Fruit fly (Drosophila melanogaster) whole organism, embryonic: ENCODE measurements around the gene CG9411.

Experiments
- Bdp1 ChIP-seq: fragments of 200-800 bp; sonication (Bioruptor generic); optimal IDR thresholded peaks from 3 replicates; lab custom pipeline; 2016; ENCODE audit warnings: missing biosample characterization, missing genetic modification characterization
- CG13424 ChIP-seq: fragments of 200-800 bp; sonication (Bioruptor generic); optimal IDR thresholded peaks from 2 replicates; lab custom pipeline; 2019; ENCODE audit warnings: missing biosample characterization, mild to moderate bottlenecking, missing genetic modification characterization, moderate library complexity
- CG1602 ChIP-seq: fragments of 200-800 bp; sonication (Bioruptor generic); optimal IDR thresholded peaks from 3 replicates; lab custom pipeline; 2016; ENCODE audit warnings: missing biosample characterization, missing genetic modification characterization
- CG1792 ChIP-seq: fragments of 200-800 bp; sonication (Bioruptor generic); optimal IDR thresholded peaks from 2 replicates; lab custom pipeline; 2016; ENCODE audit warnings: missing biosample characterization, missing genetic modification characterization
- CG18599 ChIP-seq: fragments of 200-800 bp; sonication (Bioruptor generic); optimal IDR thresholded peaks from 3 replicates; lab custom pipeline; 2017; ENCODE audit warnings: missing biosample characterization, missing genetic modification characterization, mild to moderate bottlenecking, moderate library complexity, missing genetic modification reagents
- CG2712 ChIP-seq: fragments of 200-800 bp; optimal IDR thresholded peaks from 3 replicates; lab custom pipeline; 2019; ENCODE audit warnings: missing biosample characterization, mild to moderate bottlenecking, missing genetic modification characterization, moderate library complexity
- CG2875 ChIP-seq: fragments of 200-800 bp; sonication (Bioruptor generic); optimal IDR thresholded peaks from 2 replicates; lab custom pipeline; 2017; ENCODE audit warnings: missing biosample characterization, mild to moderate bottlenecking, missing genetic modification characterization, missing genetic modification reagents
- CG30431 ChIP-seq: fragments of 200-800 bp; sonication (Bioruptor generic); optimal IDR thresholded peaks from 2 replicates; lab custom pipeline; 2017; ENCODE audit warnings: missing biosample characterization, missing genetic modification characterization
- CG31441 ChIP-seq: fragments of 200-800 bp; sonication (Bioruptor generic); IDR thresholded peaks from 2 replicates; pipeline ENCODE4 v1.3.6; 2022; ENCODE audit warnings: missing biosample characterization, missing genetic modification characterization
- CG32772 ChIP-seq: fragments of 200-800 bp; sonication (Bioruptor generic); IDR thresholded peaks from 2 replicates; pipeline ENCODE4 v1.3.6; 2022; ENCODE audit warnings: missing biosample characterization, missing genetic modification characterization
- CG3726 ChIP-seq: fragments of 200-800 bp; sonication (Bioruptor generic); IDR thresholded peaks from 3 replicates; pipeline ENCODE4, ENCODE4 v1.3.6; 2022; ENCODE audit warnings: missing biosample characterization, missing genetic modification characterization
- CG5245 ChIP-seq: fragments of 200-800 bp; sonication (Bioruptor generic); optimal IDR thresholded peaks from 3 replicates; lab custom pipeline; 2016; ENCODE audit warnings: missing biosample characterization, missing genetic modification characterization
- CG5953 ChIP-seq: fragments of 200-800 bp; sonication (Bioruptor generic); IDR thresholded peaks from 2 replicates; pipeline ENCODE4 v1.3.6; 2022; ENCODE audit warnings: missing biosample characterization, missing genetic modification characterization
- CG6254 ChIP-seq: fragments of 200-800 bp; sonication (Bioruptor generic); optimal IDR thresholded peaks from 3 replicates; lab custom pipeline; 2017; ENCODE audit warnings: mild to moderate bottlenecking, missing biosample characterization, missing genetic modification reagents, missing genetic modification characterization
- CG7556 ChIP-seq: fragments of 200-800 bp; sonication (Bioruptor generic); optimal IDR thresholded peaks from 2 replicates; lab custom pipeline; 2017; ENCODE audit warnings: missing biosample characterization, mild to moderate bottlenecking, missing genetic modification characterization
- CG7786 ChIP-seq: fragments of 200-800 bp; sonication (Bioruptor generic); optimal IDR thresholded peaks from 2 replicates; lab custom pipeline; 2016; ENCODE audit warnings: missing biosample characterization, missing genetic modification characterization
- D ChIP-seq, 2 experiments: fragments of 200-800 bp in 1 of 2; fragments of >200 bp in 1 of 2; sonication (Bioruptor generic) in 1 of 2; optimal IDR thresholded peaks; 2 replicates in 1 of 2; 3 replicates in 1 of 2; lab custom pipeline; 2017; ENCODE audit warnings: mild to moderate bottlenecking in 1 of 2, missing biosample characterization in 1 of 2, missing genetic modification characterization in 1 of 2, missing genetic modification reagents in 1 of 2
- Dref ChIP-seq: fragments of 200-800 bp; sonication (Bioruptor generic); IDR thresholded peaks from 2 replicates; pipeline ENCODE4 v1.3.6; 2022; ENCODE audit warnings: missing biosample characterization, missing genetic modification characterization
- E2f1 ChIP-seq: fragments of 200-800 bp; sonication (Bioruptor generic); IDR thresholded peaks from 2 replicates; pipeline ENCODE4 v1.3.6; 2022; ENCODE audit warnings: missing biosample characterization, missing genetic modification characterization
- Hr3 ChIP-seq: fragments of 200-800 bp; sonication (Bioruptor generic); optimal IDR thresholded peaks from 3 replicates; lab custom pipeline; 2016; ENCODE audit warnings: missing biosample characterization, missing genetic modification characterization
- Mrtf ChIP-seq: fragments of 200-800 bp; sonication (Bioruptor generic); IDR thresholded peaks from 3 replicates; pipeline ENCODE4 v1.3.6; 2022; ENCODE audit warnings: missing biosample characterization, missing genetic modification characterization
- Nf-YC ChIP-seq: fragments of 200-800 bp; optimal IDR thresholded peaks from 3 replicates; lab custom pipeline; 2019; ENCODE audit warnings: missing biosample characterization, mild to moderate bottlenecking, missing genetic modification characterization, moderate library complexity
- Six4 ChIP-seq: fragments of 200-800 bp; sonication (Bioruptor generic); optimal IDR thresholded peaks from 2 replicates; lab custom pipeline; 2016; ENCODE audit warnings: missing biosample characterization, missing genetic modification characterization
- Sox100B ChIP-seq: fragments of 200-800 bp; sonication (Bioruptor generic); optimal IDR thresholded peaks from 3 replicates; lab custom pipeline; 2018; ENCODE audit warnings: missing biosample characterization, mild to moderate bottlenecking, missing genetic modification characterization
- ash1 ChIP-seq: fragments of 200-800 bp; sonication (Bioruptor generic); optimal IDR thresholded peaks from 2 replicates; lab custom pipeline; 2018; ENCODE audit warnings: missing biosample characterization, mild to moderate bottlenecking, missing genetic modification characterization
- cwo ChIP-seq: fragments of 200-800 bp; sonication (Bioruptor generic); optimal IDR thresholded peaks from 3 replicates; lab custom pipeline; 2017; ENCODE audit warnings: missing biosample characterization, missing genetic modification characterization, mild to moderate bottlenecking, moderate library complexity, missing genetic modification reagents
- dimm ChIP-seq: fragments of 200-800 bp; sonication (Bioruptor generic); IDR thresholded peaks from 2 replicates; pipeline ENCODE4 v1.3.6; 2022; ENCODE audit warnings: missing biosample characterization, missing genetic modification characterization
- dmrt99B ChIP-seq: fragments of 200-800 bp; sonication (Bioruptor generic); optimal IDR thresholded peaks from 2 replicates; lab custom pipeline; 2018; ENCODE audit warnings: missing biosample characterization, mild to moderate bottlenecking, missing genetic modification characterization, moderate library complexity
- dysf ChIP-seq: fragments of 200-800 bp; sonication (Bioruptor generic); IDR thresholded peaks from 3 replicates; pipeline ENCODE4 v1.3.6; 2022; ENCODE audit warnings: missing biosample characterization, missing genetic modification characterization
- ftz-f1 ChIP-seq: fragments of 200-800 bp; sonication (Bioruptor generic); optimal IDR thresholded peaks from 2 replicates; lab custom pipeline; 2016; ENCODE audit warnings: missing biosample characterization, missing genetic modification characterization
- gce ChIP-seq: fragments of 200-800 bp; sonication (Bioruptor generic); IDR thresholded peaks from 3 replicates; pipeline ENCODE4 v1.3.6; 2022; ENCODE audit warnings: missing biosample characterization, missing genetic modification characterization
- gcm ChIP-seq: fragments of 200-800 bp; sonication (Bioruptor generic); optimal IDR thresholded peaks from 2 replicates; lab custom pipeline; 2019; ENCODE audit warnings: missing biosample characterization, mild to moderate bottlenecking, missing genetic modification characterization, moderate library complexity
- gfzf ChIP-seq: fragments of 200-800 bp; sonication (Bioruptor generic); optimal IDR thresholded peaks from 2 replicates; lab custom pipeline; 2016; ENCODE audit warnings: missing biosample characterization, mild to moderate bottlenecking, missing genetic modification characterization, moderate library complexity
- gt ChIP-seq: fragments of 200-800 bp; sonication (Bioruptor generic); IDR thresholded peaks from 2 replicates; pipeline ENCODE4 v1.3.6; 2022; ENCODE audit warnings: missing biosample characterization, missing genetic modification characterization
- hb ChIP-seq: fragments of 200-800 bp; sonication (Bioruptor generic); IDR thresholded peaks from 3 replicates; pipeline ENCODE4 v1.3.6; 2022; ENCODE audit warnings: missing biosample characterization, missing genetic modification characterization; ENCODE audit not compliant: partially characterized antibody
- hkb ChIP-seq, 2 experiments: fragments of 200-800 bp in 1 of 2; fragments of >200 bp in 1 of 2; sonication (Bioruptor generic) in 1 of 2; IDR thresholded peaks in 1 of 2; optimal IDR thresholded peaks in 1 of 2; 2 replicates each; pipeline versions ENCODE4 v1.3.6 to Lab custom; 2017 to 2022; ENCODE audit warnings: missing biosample characterization in 1 of 2, missing genetic modification characterization in 1 of 2
- jumu ChIP-seq: fragments of 200-800 bp; sonication (Bioruptor generic); optimal IDR thresholded peaks from 3 replicates; lab custom pipeline; 2016; ENCODE audit warnings: missing biosample characterization, missing genetic modification characterization
- knrl ChIP-seq: fragments of 200-800 bp; sonication (Bioruptor generic); IDR thresholded peaks from 3 replicates; pipeline ENCODE4 v1.3.6; 2022; ENCODE audit warnings: missing biosample characterization, missing genetic modification characterization; ENCODE audit not compliant: partially characterized antibody
- lov ChIP-seq, 2 experiments: fragments of 200-800 bp in 1 of 2; fragments of >200 bp in 1 of 2; sonication (Bioruptor generic) in 1 of 2; IDR thresholded peaks in 1 of 2; optimal IDR thresholded peaks in 1 of 2; 2 replicates in 1 of 2; 3 replicates in 1 of 2; pipeline versions ENCODE4 v1.3.6 to Lab custom; 2017 to 2022; ENCODE audit warnings: missing biosample characterization in 1 of 2, missing genetic modification characterization in 1 of 2
- peb ChIP-seq: fragments of 200-800 bp; sonication (Bioruptor generic); IDR thresholded peaks from 2 replicates; pipeline ENCODE4 v1.3.6; 2022; ENCODE audit warnings: missing biosample characterization, missing genetic modification characterization
- phol ChIP-seq: fragments of 200-800 bp; sonication (Bioruptor generic); optimal IDR thresholded peaks from 3 replicates; lab custom pipeline; 2018; ENCODE audit warnings: missing biosample characterization, mild to moderate bottlenecking, missing genetic modification characterization, moderate library complexity
- run ChIP-seq: fragments of 200-800 bp; sonication (Bioruptor generic); optimal IDR thresholded peaks from 3 replicates; lab custom pipeline; 2018; ENCODE audit warnings: missing biosample characterization, mild to moderate bottlenecking, missing genetic modification characterization
- slbo ChIP-seq: fragments of 200-800 bp; sonication (Bioruptor generic); IDR thresholded peaks from 2 replicates; pipeline ENCODE4 v1.3.6; 2022; ENCODE audit warnings: missing biosample characterization, missing genetic modification characterization
- sr ChIP-seq: fragments of 200-800 bp; sonication (Bioruptor generic); IDR thresholded peaks from 3 replicates; pipeline ENCODE4 v1.3.6; 2022; ENCODE audit warnings: missing biosample characterization, missing genetic modification characterization
- tap ChIP-seq: fragments of 200-800 bp; optimal IDR thresholded peaks from 3 replicates; lab custom pipeline; 2019; ENCODE audit warnings: missing biosample characterization, mild to moderate bottlenecking, missing genetic modification characterization, moderate library complexity
- tio ChIP-seq: fragments of 200-800 bp; sonication (Bioruptor generic); optimal IDR thresholded peaks from 2 replicates; lab custom pipeline; 2017; ENCODE audit warnings: missing biosample characterization, missing genetic modification characterization, inconsistent platforms
- trh ChIP-seq: fragments of 200-800 bp; sonication (Bioruptor generic); optimal IDR thresholded peaks from 2 replicates; lab custom pipeline; 2016; ENCODE audit warnings: missing biosample characterization, missing genetic modification characterization
- vvl ChIP-seq: fragments of 200-800 bp; sonication (Bioruptor generic); IDR thresholded peaks from 2 replicates; pipeline ENCODE4 v1.3.6; 2022; ENCODE audit warnings: missing biosample characterization, missing genetic modification characterization

CG9411 gene

DNA sequence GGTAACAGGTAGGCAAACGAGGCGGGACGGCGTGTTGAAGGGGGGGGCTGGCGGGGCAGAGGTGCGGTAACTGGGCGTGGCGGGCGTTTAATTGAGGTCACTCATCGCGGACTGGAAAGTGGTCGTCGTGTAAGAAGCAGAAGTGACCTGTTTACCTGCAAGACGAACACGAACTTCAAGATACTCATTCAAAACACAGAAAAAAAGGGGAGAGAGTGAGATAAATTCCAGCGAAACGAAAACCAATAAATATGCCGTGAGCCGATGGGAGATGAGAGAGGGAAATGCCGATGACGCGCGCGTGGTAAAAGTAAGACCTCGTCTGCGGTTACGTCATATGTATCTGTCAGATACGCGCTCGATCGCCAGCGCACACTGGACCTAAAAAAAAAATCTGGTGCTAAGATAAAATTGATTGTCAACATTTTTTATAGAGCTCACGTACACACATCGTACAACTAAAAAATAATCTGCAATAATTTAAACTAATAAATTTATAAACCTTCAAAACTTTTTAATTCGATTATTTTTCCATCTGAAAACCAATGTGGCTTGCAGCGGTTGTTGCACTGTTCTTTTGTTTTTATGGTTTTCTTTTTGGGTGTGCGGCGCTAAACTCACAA, 14.0 kb upstream of the CG9411 start (continued):
- TF ChIP-seq CG3726 (GFP tag; lab: Robert Waterston, UW), result 0 out of 3 replicates have a peak, but pooled peaks have one; percentile 35
- TF ChIP-seq CG30431 (GFP tag; lab: Kevin White, UChicago), result no peak
- no peak for TF ChIP-seq CG1792 (GFP tag; lab: Kevin White, UChicago)
- TF ChIP-seq CG7556 (GFP tag; lab: Kevin White, UChicago), result peak; percentile 43
- TF ChIP-seq Dref (GFP tag; lab: Robert Waterston, UW), result no peak
- no peak for TF ChIP-seq gfzf (GFP tag; lab: Kevin White, UChicago)
- TF ChIP-seq CG5245, result peak; percentile 45
- TF ChIP-seq dmrt99B (tag; lab: Kevin White, UChicago), result peak; percentile 87
- TF ChIP-seq gt (GFP tag; lab: Robert Waterston, UW), result 0 out of 2 replicates have a peak, but pooled peaks have one; percentile 54
- TF ChIP-seq jumu (GFP tag; lab: Kevin White, UChicago), result no peak
- peak; percentile 65 for TF ChIP-seq gcm (GFP tag; lab: Kevin White, UChicago)
- peak; percentile 81 for TF ChIP-seq vvl (GFP tag; lab: Robert Waterston, UW)
- peak; percentile 64 for TF ChIP-seq Sox100B (GFP tag; lab: Kevin White, UChicago)
- peak; percentile 43 for TF ChIP-seq E2f1
- TF ChIP-seq tap (tag; lab: Kevin White, UChicago), result peak; percentile 41
- 0 out of 2 replicates have a peak, but pooled peaks have one; percentile 16 for TF ChIP-seq slbo (GFP tag; lab: Robert Waterston, UW)
- peak; percentile 36 for TF ChIP-seq CG18599 (GFP tag; lab: Kevin White, UChicago)
- TF ChIP-seq Nf-YC (tag; lab: Kevin White, UChicago), result no peak
- no peak for TF ChIP-seq trh (GFP tag; lab: Kevin White, UChicago)
- TF ChIP-seq CG7786, result no peak
- peak; percentile 31 for TF ChIP-seq tio (GFP tag; lab: Kevin White, UChicago)
- TF ChIP-seq knrl (GFP tag; lab: Robert Waterston, UW), result no peak
- peak; percentile 76 for TF ChIP-seq peb (GFP tag; lab: Robert Waterston, UW)
- peak; percentile 22 for TF ChIP-seq Six4
- peak; percentile 65 for TF ChIP-seq CG6254 (GFP tag; lab: Kevin White, UChicago)
- peak; percentile 65 for TF ChIP-seq CG13424
- TF ChIP-seq Hr3 (GFP tag; lab: Kevin White, UChicago), result peak; percentile 42
- peak; percentile 25 for TF ChIP-seq cwo (GFP tag; lab: Kevin White, UChicago)
- TF ChIP-seq CG32772 (GFP tag; lab: Robert Waterston, UW), result peak; percentile 70
- peak; percentile 72 for TF ChIP-seq dysf
- TF ChIP-seq sr (GFP tag; lab: Robert Waterston, UW), result peak; percentile 23; the same call in 1 of the 3 replicates
- TF ChIP-seq dimm, result 0 out of 2 replicates have a peak, but pooled peaks have one; percentile 20
- TF ChIP-seq CG2875 (GFP tag; lab: Kevin White, UChicago), result peak; percentile 73
- no peak for TF ChIP-seq ftz-f1 (GFP tag; lab: Kevin White, UChicago)
- TF ChIP-seq CG5953, result peak; percentile 80
- TF ChIP-seq ash1 (GFP tag; lab: Kevin White, UChicago), result no peak
- TF ChIP-seq CG2712 (tag; lab: Kevin White, UChicago), result peak; percentile 80
- TF ChIP-seq phol (tag; lab: Kevin White, UChicago), result peak; percentile 78
- peak; percentile 87 for TF ChIP-seq CG31441 (GFP tag; lab: Robert Waterston, UW)
- no peak for TF ChIP-seq D (optimal IDR thresholded peaks at IDR 0.05; lab: Kevin White, UChicago)
- TF ChIP-seq D (GFP tag; optimal IDR thresholded peaks at IDR 0.05; lab: Kevin White, UChicago), result peak; percentile 68
- TF ChIP-seq run (tag; lab: Kevin White, UChicago), result peak; percentile 22
- TF ChIP-seq Mrtf (GFP tag; lab: Robert Waterston, UW), result peak; percentile 12; the same call in 1 of the 3 replicates
- TF ChIP-seq hkb (optimal IDR thresholded peaks at IDR 0.05; lab: Kevin White, UChicago), result no peak
- peak; percentile 74 for TF ChIP-seq hkb (GFP tag; IDR thresholded peaks at IDR 0.05; lab: Robert Waterston, UW)
- TF ChIP-seq hb (GFP tag; lab: Robert Waterston, UW), result no peak
- TF ChIP-seq CG1602 (GFP tag; lab: Kevin White, UChicago), result peak; percentile 20
- TF ChIP-seq Bdp1, result no peak
- peak; percentile 77; the same call in 2 of the 3 replicates for TF ChIP-seq gce (GFP tag; lab: Robert Waterston, UW)
- TF ChIP-seq lov (optimal IDR thresholded peaks at IDR 0.05; lab: Kevin White, UChicago), result no peak
- 0 out of 3 replicates have a peak, but pooled peaks have one; percentile 37 for TF ChIP-seq lov (GFP tag; IDR thresholded peaks at IDR 0.05; lab: Robert Waterston, UW)
